Fruit fly (Drosophila melanogaster) whole organism, embryonic: Measurements from ENCODE around the gene CG32032.

Experiments
- Aef1 ChIP-seq: fragments of 200-800 bp; sonication (Bioruptor generic); IDR thresholded peaks from 3 replicates; pipeline ENCODE4 v1.3.6; 2022; ENCODE audit warnings: missing biosample characterization, missing genetic modification characterization
- Awh ChIP-seq: fragments of 200-800 bp; sonication (Bioruptor generic); IDR thresholded peaks from 2 replicates; pipeline ENCODE4, ENCODE4 v1.3.6; 2022; ENCODE audit warnings: missing biosample characterization, missing genetic modification characterization
- B-H1 ChIP-seq: fragments of 200-800 bp; sonication (Bioruptor generic); IDR thresholded peaks from 3 replicates; pipeline ENCODE4 v1.3.6; 2022; ENCODE audit warnings: missing biosample characterization, missing genetic modification characterization
- Bteb2 ChIP-seq: fragments of 200-800 bp; sonication (Bioruptor generic); optimal IDR thresholded peaks from 2 replicates; lab custom pipeline; 2016; ENCODE audit warnings: missing biosample characterization, missing genetic modification characterization
- CG11696 ChIP-seq: fragments of 200-800 bp; sonication (Bioruptor generic); IDR thresholded peaks from 2 replicates; pipeline ENCODE4 v1.3.6; 2022; ENCODE audit warnings: missing biosample characterization, missing genetic modification characterization
- CG1233 ChIP-seq: fragments of 200-800 bp; sonication (Bioruptor generic); optimal IDR thresholded peaks from 4 replicates; lab custom pipeline; 2018; ENCODE audit warnings: missing biosample characterization, mild to moderate bottlenecking, missing genetic modification characterization
- CG12769 ChIP-seq: fragments of 200-800 bp; sonication (Bioruptor generic); optimal IDR thresholded peaks from 2 replicates; lab custom pipeline; 2019; ENCODE audit warnings: missing biosample characterization, mild to moderate bottlenecking, missing genetic modification characterization, moderate library complexity
- CG13424 ChIP-seq: fragments of 200-800 bp; sonication (Bioruptor generic); optimal IDR thresholded peaks from 2 replicates; lab custom pipeline; 2019; ENCODE audit warnings: missing biosample characterization, mild to moderate bottlenecking, missing genetic modification characterization, moderate library complexity
- CG14965 ChIP-seq: fragments of 200-800 bp; sonication (Bioruptor generic); optimal IDR thresholded peaks from 2 replicates; lab custom pipeline; 2016; ENCODE audit warnings: missing biosample characterization, missing genetic modification characterization, borderline replicate concordance
- CG16779 ChIP-seq: fragments of 200-800 bp; sonication (Bioruptor generic); IDR thresholded peaks from 2 replicates; pipeline ENCODE4 v1.3.6; 2022; ENCODE audit warnings: missing biosample characterization, missing genetic modification characterization
- CG16813 ChIP-seq: fragments of 200-800 bp; sonication (Bioruptor generic); IDR thresholded peaks from 3 replicates; pipeline ENCODE4 v1.3.6; 2022; ENCODE audit warnings: missing biosample characterization, missing genetic modification characterization; ENCODE audit not compliant: partially characterized antibody
- CG17568 ChIP-seq: fragments of 200-800 bp; sonication (Bioruptor generic); optimal IDR thresholded peaks from 2 replicates; lab custom pipeline; 2018; ENCODE audit warnings: missing biosample characterization, mild to moderate bottlenecking, missing genetic modification characterization, moderate library complexity
- CG30403 ChIP-seq: fragments of 200-800 bp; sonication (Bioruptor generic); optimal IDR thresholded peaks from 3 replicates; lab custom pipeline; 2016; ENCODE audit warnings: missing biosample characterization, missing genetic modification characterization
- CG30431 ChIP-seq: fragments of 200-800 bp; sonication (Bioruptor generic); optimal IDR thresholded peaks from 2 replicates; lab custom pipeline; 2017; ENCODE audit warnings: missing biosample characterization, missing genetic modification characterization
- CG3726 ChIP-seq: fragments of 200-800 bp; sonication (Bioruptor generic); IDR thresholded peaks from 3 replicates; pipeline ENCODE4, ENCODE4 v1.3.6; 2022; ENCODE audit warnings: missing biosample characterization, missing genetic modification characterization
- CG5245 ChIP-seq: fragments of 200-800 bp; sonication (Bioruptor generic); optimal IDR thresholded peaks from 3 replicates; lab custom pipeline; 2016; ENCODE audit warnings: missing biosample characterization, missing genetic modification characterization
- CG7745 ChIP-seq: fragments of 200-800 bp; sonication (Bioruptor generic); optimal IDR thresholded peaks from 2 replicates; lab custom pipeline; 2018; ENCODE audit warnings: missing biosample characterization, mild to moderate bottlenecking, missing genetic modification characterization, moderate library complexity
- CG8089 ChIP-seq: fragments of 200-800 bp; sonication (Bioruptor generic); optimal IDR thresholded peaks from 3 replicates; lab custom pipeline; 2016; ENCODE audit warnings: missing biosample characterization, missing genetic modification characterization
- CG8281 ChIP-seq: fragments of 200-800 bp; sonication (Bioruptor generic); optimal IDR thresholded peaks from 2 replicates; lab custom pipeline; 2018; ENCODE audit warnings: missing biosample characterization, mild to moderate bottlenecking, missing genetic modification characterization, moderate library complexity
- CG9609 ChIP-seq: fragments of 200-800 bp; sonication (Bioruptor generic); optimal IDR thresholded peaks from 3 replicates; lab custom pipeline; 2016; ENCODE audit warnings: missing biosample characterization, missing genetic modification characterization
- CG9727 ChIP-seq: fragments of 200-800 bp; sonication (Bioruptor generic); optimal IDR thresholded peaks from 3 replicates; lab custom pipeline; 2017; ENCODE audit warnings: missing biosample characterization, mild to moderate bottlenecking, missing genetic modification characterization
- D ChIP-seq, 2 experiments: fragments of 200-800 bp in 1 of 2; fragments of >200 bp in 1 of 2; sonication (Bioruptor generic) in 1 of 2; optimal IDR thresholded peaks; 2 replicates in 1 of 2; 3 replicates in 1 of 2; lab custom pipeline; 2017; ENCODE audit warnings: mild to moderate bottlenecking in 1 of 2, missing biosample characterization in 1 of 2, missing genetic modification characterization in 1 of 2, missing genetic modification reagents in 1 of 2
- Elba2 ChIP-seq: fragments of 200-800 bp; sonication (Bioruptor generic); optimal IDR thresholded peaks from 3 replicates; lab custom pipeline; 2016; ENCODE audit warnings: missing biosample characterization, missing genetic modification characterization
- HLH54F ChIP-seq: fragments of 200-800 bp; sonication (Bioruptor generic); optimal IDR thresholded peaks from 3 replicates; lab custom pipeline; 2016; ENCODE audit warnings: missing biosample characterization, missing genetic modification characterization
- Hr51 ChIP-seq, 2 experiments: fragments of 200-800 bp; sonication (Bioruptor generic); optimal IDR thresholded peaks; 2 replicates in 1 of 2; 3 replicates in 1 of 2; lab custom pipeline; 2016 to 2018; ENCODE audit warnings: missing biosample characterization in 2 of 2, missing genetic modification characterization in 2 of 2, mild to moderate bottlenecking in 1 of 2, moderate library complexity in 1 of 2
- MESR4 ChIP-seq: fragments of 200-800 bp; sonication (Bioruptor generic); optimal IDR thresholded peaks from 2 replicates; lab custom pipeline; 2018; ENCODE audit warnings: missing biosample characterization, mild to moderate bottlenecking, missing genetic modification characterization, moderate library complexity
- Mad ChIP-seq: fragments of 200-800 bp; sonication (Bioruptor generic); optimal IDR thresholded peaks from 2 replicates; lab custom pipeline; 2016; ENCODE audit warnings: missing biosample characterization, missing genetic modification characterization
- Med ChIP-seq: fragments of 200-800 bp; sonication (Bioruptor generic); peaks from one replicate; lab custom pipeline; 2016; ENCODE audit warnings: missing biosample characterization, missing genetic modification characterization, mild to moderate bottlenecking, inconsistent platforms, moderate library complexity
- Meics ChIP-seq: fragments of 200-800 bp; sonication (Bioruptor generic); optimal IDR thresholded peaks from 2 replicates; lab custom pipeline; 2017; ENCODE audit warnings: missing biosample characterization, mild to moderate bottlenecking, missing genetic modification characterization
- Pdp1 ChIP-seq, 2 experiments: fragments of 200-800 bp; sonication (Bioruptor generic); optimal IDR thresholded peaks; 3 replicates each; lab custom pipeline; 2016; ENCODE audit warnings: missing biosample characterization in 2 of 2, missing genetic modification characterization in 2 of 2, mild to moderate bottlenecking in 1 of 2, moderate library complexity in 1 of 2
- Sin3A ChIP-seq: fragments of >200 bp; optimal IDR thresholded peaks from 2 replicates; lab custom pipeline; 2018
- Sry-β ChIP-seq: fragments of 200-800 bp; sonication (Bioruptor generic); optimal IDR thresholded peaks from 2 replicates; lab custom pipeline; 2018; ENCODE audit warnings: missing biosample characterization, mild to moderate bottlenecking, missing genetic modification characterization, moderate library complexity
- bowl ChIP-seq: fragments of 200-800 bp; sonication (Bioruptor generic); IDR thresholded peaks from 2 replicates; pipeline ENCODE4 v1.3.6; 2022; ENCODE audit warnings: missing biosample characterization, missing genetic modification characterization
- cad ChIP-seq: fragments of >200 bp; optimal IDR thresholded peaks from 2 replicates; lab custom pipeline; 2017; ENCODE audit warnings: missing biosample characterization, missing genetic modification characterization
- chm ChIP-seq: fragments of 200-800 bp; sonication (Bioruptor generic); IDR thresholded peaks from 2 replicates; pipeline ENCODE4 v1.3.6; 2022; ENCODE audit warnings: missing biosample characterization, missing genetic modification characterization
- danr ChIP-seq: fragments of 200-800 bp; sonication (Bioruptor generic); IDR thresholded peaks from 2 replicates; pipeline ENCODE4 v1.3.6; 2022; ENCODE audit warnings: missing biosample characterization, missing genetic modification characterization
- gcm ChIP-seq: fragments of 200-800 bp; sonication (Bioruptor generic); optimal IDR thresholded peaks from 2 replicates; lab custom pipeline; 2019; ENCODE audit warnings: missing biosample characterization, mild to moderate bottlenecking, missing genetic modification characterization, moderate library complexity
- gem ChIP-seq: fragments of 200-800 bp; sonication (Bioruptor generic); optimal IDR thresholded peaks from 2 replicates; lab custom pipeline; 2019; ENCODE audit warnings: missing biosample characterization, mild to moderate bottlenecking, missing genetic modification characterization, moderate library complexity
- gsb ChIP-seq: fragments of 200-800 bp; sonication (Bioruptor generic); IDR thresholded peaks from 2 replicates; pipeline ENCODE4 v1.3.6; 2022; ENCODE audit warnings: missing biosample characterization, missing genetic modification characterization
- ind ChIP-seq: fragments of 200-800 bp; sonication (Bioruptor generic); optimal IDR thresholded peaks from 3 replicates; lab custom pipeline; 2016; ENCODE audit warnings: missing biosample characterization, missing genetic modification characterization
- jigr1 ChIP-seq: fragments of 200-800 bp; sonication (Bioruptor generic); IDR thresholded peaks from 3 replicates; pipeline ENCODE4 v1.3.6; 2022; ENCODE audit warnings: missing biosample characterization, missing genetic modification characterization
- jumu ChIP-seq: fragments of 200-800 bp; sonication (Bioruptor generic); optimal IDR thresholded peaks from 3 replicates; lab custom pipeline; 2016; ENCODE audit warnings: missing biosample characterization, missing genetic modification characterization
- scrt ChIP-seq: fragments of 200-800 bp; sonication (Bioruptor generic); optimal IDR thresholded peaks from 2 replicates; lab custom pipeline; 2018; ENCODE audit warnings: missing biosample characterization, mild to moderate bottlenecking, missing genetic modification characterization, moderate library complexity
- sens ChIP-seq: fragments of 200-800 bp; sonication (Bioruptor generic); peaks from one replicate; lab custom pipeline; 2016; ENCODE audit warnings: missing biosample characterization, missing genetic modification characterization
- shn ChIP-seq: fragments of 200-800 bp; sonication (Bioruptor generic); optimal IDR thresholded peaks from 3 replicates; lab custom pipeline; 2016; ENCODE audit warnings: missing biosample characterization, missing genetic modification characterization
- sim ChIP-seq: fragments of 200-800 bp; sonication (Bioruptor generic); IDR thresholded peaks from 2 replicates; pipeline ENCODE4 v1.3.6; 2022; ENCODE audit warnings: missing biosample characterization, missing genetic modification characterization
- slbo ChIP-seq: fragments of 200-800 bp; sonication (Bioruptor generic); IDR thresholded peaks from 2 replicates; pipeline ENCODE4 v1.3.6; 2022; ENCODE audit warnings: missing biosample characterization, missing genetic modification characterization
- sr ChIP-seq: fragments of 200-800 bp; sonication (Bioruptor generic); IDR thresholded peaks from 3 replicates; pipeline ENCODE4 v1.3.6; 2022; ENCODE audit warnings: missing biosample characterization, missing genetic modification characterization
- sug ChIP-seq: fragments of 200-800 bp; optimal IDR thresholded peaks from 2 replicates; lab custom pipeline; 2019; ENCODE audit warnings: missing biosample characterization, mild to moderate bottlenecking, missing genetic modification characterization, moderate library complexity
- tll ChIP-seq, 2 experiments: fragments of 200-800 bp in 1 of 2; fragments of >200 bp in 1 of 2; sonication (Bioruptor generic) in 1 of 2; optimal IDR thresholded peaks; 2 replicates each; lab custom pipeline; 2017 to 2019; ENCODE audit warnings: missing biosample characterization in 2 of 2, missing genetic modification characterization in 2 of 2, mild to moderate bottlenecking in 1 of 2, moderate library complexity in 1 of 2

The CG32032 gene

dm6 chr3L:9064976-9065761, 27.7 kb upstream of the CG32032 start (continued):
- peak in 1 of 2 experiments; percentile 38 for TF ChIP-seq Hr51 (GFP tag; optimal IDR thresholded peaks at IDR 0.05; lab: Kevin White, UChicago)
- no peak for TF ChIP-seq CG7745 (tag; lab: Kevin White, UChicago)
- TF ChIP-seq CG30431 (GFP tag; lab: Kevin White, UChicago): no peak
- TF ChIP-seq CG14965: no peak
- no peak for TF ChIP-seq gsb (GFP tag; lab: Robert Waterston, UW)
- TF ChIP-seq gem: peak; percentile 42
- no peak for TF ChIP-seq bowl (GFP tag; lab: Robert Waterston, UW)
- no peak for TF ChIP-seq ind (GFP tag; lab: Kevin White, UChicago)
- peak; percentile 76 for TF ChIP-seq sr
- TF ChIP-seq CG8281 (tag; lab: Kevin White, UChicago): no peak
- no peak for TF ChIP-seq CG16813 (GFP tag; lab: Robert Waterston, UW)
- TF ChIP-seq CG12769 (tag; lab: Kevin White, UChicago): no peak
- TF ChIP-seq CG3726 (GFP tag; lab: Robert Waterston, UW): no peak
- no peak for TF ChIP-seq Sry-β (GFP tag; lab: Kevin White, UChicago)
- TF ChIP-seq B-H1 (GFP tag; lab: Robert Waterston, UW): no peak
- TF ChIP-seq D (optimal IDR thresholded peaks at IDR 0.05; lab: Kevin White, UChicago): no peak
- TF ChIP-seq D (GFP tag; optimal IDR thresholded peaks at IDR 0.05; lab: Kevin White, UChicago): no peak
- TF ChIP-seq Med (GFP tag; lab: Kevin White, UChicago): peak; percentile 12
- TF ChIP-seq danr (GFP tag; lab: Robert Waterston, UW): no peak
- TF ChIP-seq CG11696: no peak
- TF ChIP-seq sug (tag; lab: Kevin White, UChicago): no peak
- TF ChIP-seq Mad (GFP tag; lab: Kevin White, UChicago): no peak
- TF ChIP-seq CG13424: peak; percentile 0
- TF ChIP-seq HLH54F (GFP tag; lab: Kevin White, UChicago): no peak
- no peak for TF ChIP-seq cad (GFP tag; lab: Kevin White, UChicago)
- TF ChIP-seq Aef1 (GFP tag; lab: Robert Waterston, UW): no peak
- TF ChIP-seq Sin3A (lab: Kevin White, UChicago): no peak
- no peak for TF ChIP-seq CG8089
- no peak for TF ChIP-seq sim (GFP tag; lab: Robert Waterston, UW)
- no peak for TF ChIP-seq CG1233
- TF ChIP-seq CG9609 (GFP tag; lab: Kevin White, UChicago): no peak
- no peak for TF ChIP-seq CG17568
- TF ChIP-seq Elba2 (GFP tag; lab: Kevin White, UChicago): no peak
- TF ChIP-seq CG30403 (GFP tag; lab: Kevin White, UChicago): peak; percentile 37
- TF ChIP-seq Awh (GFP tag; lab: Robert Waterston, UW): no peak
- no peak for TF ChIP-seq shn
- TF ChIP-seq gcm (GFP tag; lab: Kevin White, UChicago): no peak
- TF ChIP-seq tll (GFP tag; optimal IDR thresholded peaks at IDR 0.05; lab: Kevin White, UChicago): no peak
- no peak for TF ChIP-seq CG9727 (GFP tag; lab: Kevin White, UChicago)
- TF ChIP-seq chm (GFP tag; lab: Robert Waterston, UW): no peak
- peak; percentile 77 for TF ChIP-seq sens
- TF ChIP-seq jumu (GFP tag; lab: Kevin White, UChicago): no peak
- TF ChIP-seq jigr1 (GFP tag; lab: Robert Waterston, UW): no peak
- peak; percentile 2 for TF ChIP-seq Meics (GFP tag; lab: Kevin White, UChicago)
- TF ChIP-seq CG16779 (GFP tag; lab: Robert Waterston, UW): no peak
- TF ChIP-seq Bteb2 (GFP tag; lab: Kevin White, UChicago): no peak
- peak; percentile 33; the same call in 1 of the 2 replicates for TF ChIP-seq slbo (GFP tag; lab: Robert Waterston, UW)
- TF ChIP-seq Pdp1 (GFP tag; optimal IDR thresholded peaks at IDR 0.05; lab: Kevin White, UChicago): peak in 1 of 2 experiments; percentile 71
- no peak for TF ChIP-seq scrt
- TF ChIP-seq CG5245 (GFP tag; lab: Kevin White, UChicago): no peak
- TF ChIP-seq MESR4 (GFP tag; lab: Kevin White, UChicago): no peak
